Fruit fly (Drosophila melanogaster) ovary, adult (tissue): Measurements from ENCODE around the gene Cks85A.

Experiments
- CG17801 ChIP-seq: fragments of 200-800 bp; optimal IDR thresholded peaks from 2 replicates; lab custom pipeline; 2019; ENCODE audit warnings: missing biosample characterization, mild to moderate bottlenecking, missing genetic modification characterization, moderate library complexity; ENCODE audit not compliant: partially characterized antibody

Cks85A gene

dm6 chr3R:8726632-8727031 is 8.4 kb upstream of the Cks85A start, which contains the start of gene CG8159:
TSS of gene CG8159 (plus strand) at chr3R:8726854.
- TF ChIP-seq CG17801 (GFP tag; lab: Kevin White, UChicago): no peak

- TF ChIP-seq CG17801 (GFP tag; lab: Kevin White, UChicago): no peak
Measured at dm6 chr3R:8725179-8725578, 6.9 kb upstream of the Cks85A start, which contains the start of gene ouib. TSS of gene ouib (plus strand) at chr3R:8725479.

- no peak for TF ChIP-seq CG17801 (GFP tag; lab: Kevin White, UChicago)
Measured at dm6 chr3R:8722962-8723548, 4.8 kb upstream of the Cks85A start, which contains the start of gene nom. TSS of gene nom (plus strand) at chr3R:8723174.

dm6 chr3R:8721071-8721470 is 2.8 kb upstream of the Cks85A start, which contains the start of gene CG8136:
TSS of gene CG8136 (plus strand) at chr3R:8721371.
- TF ChIP-seq CG17801 (GFP tag; lab: Kevin White, UChicago): no peak

dm6 chr3R:8718898-8719297 is 642 bp upstream of the Cks85A start, which contains the start of gene CG11760:
TSS of gene CG11760 (plus strand) at chr3R:8719198.
- TF ChIP-seq CG17801 (GFP tag; lab: Kevin White, UChicago): no peak

dm6 chr3R:8716551-8716879 is 1.7 kb downstream of the Cks85A start:
- no peak for TF ChIP-seq CG17801 (GFP tag; lab: Kevin White, UChicago)

dm6 chr3R:8715851-8716550 is 2.3 kb downstream of the Cks85A start, which contains the start of gene TMEM216:
TSS of gene TMEM216 (plus strand) at chr3R:8716243.
- TF ChIP-seq CG17801 (GFP tag; lab: Kevin White, UChicago): peak; percentile 2

- TF ChIP-seq CG17801 (GFP tag; lab: Kevin White, UChicago): no peak
Measured at dm6 chr3R:8715371-8715770, 2.9 kb downstream of the Cks85A start.

dm6 chr3R:8712722-8713131 is 5.5 kb downstream of the Cks85A start, which contains the start of gene CG8112:
TSS of gene CG8112 (plus strand) at chr3R:8712933.
- peak; percentile 76 for TF ChIP-seq CG17801 (GFP tag; lab: Kevin White, UChicago)

- no peak for TF ChIP-seq CG17801 (GFP tag; lab: Kevin White, UChicago)
Measured at dm6 chr3R:8711890-8712449, 6.3 kb downstream of the Cks85A start.

- no peak for TF ChIP-seq CG17801 (GFP tag; lab: Kevin White, UChicago)
Measured at dm6 chr3R:8707166-8707565, 11.1 kb downstream of the Cks85A start.

dm6 chr3R:8705323-8706097 is 12.7 kb downstream of the Cks85A start:
- TF ChIP-seq CG17801 (GFP tag; lab: Kevin White, UChicago): no peak

dm6 chr3R:8704669-8705068 is 13.6 kb downstream of the Cks85A start:
- TF ChIP-seq CG17801 (GFP tag; lab: Kevin White, UChicago): no peak

- TF ChIP-seq CG17801 (GFP tag; lab: Kevin White, UChicago): no peak
Measured at dm6 chr3R:8701197-8701596, 17.1 kb downstream of the Cks85A start.

- no peak for TF ChIP-seq CG17801 (GFP tag; lab: Kevin White, UChicago)
Measured at dm6 chr3R:8700660-8701059, 17.6 kb downstream of the Cks85A start.
